Worm (Caenorhabditis elegans) whole organism, L3 larva: ENCODE results near the gene F09B9.5.
A peak's percentile ranks its signal among the peaks of the same experiment; 100 is the strongest.

ENCODE experiments used
- R02D3.7 ChIP-seq: fragments of 150-350 bp; optimal IDR thresholded peaks from 2 replicates; lab custom pipeline; 2014; ENCODE audit warnings: missing biosample characterization, missing genetic modification characterization
- ZK546.5 ChIP-seq: sonication (generic microtip); optimal IDR thresholded peaks from 2 replicates; lab custom pipeline; 2017; ENCODE audit warnings: missing biosample characterization, missing genetic modification characterization
- ceh-28 ChIP-seq: fragments of 150-350 bp; optimal IDR thresholded peaks from 2 replicates; lab custom pipeline; 2014; ENCODE audit warnings: missing biosample characterization, missing genetic modification reagents, missing genetic modification characterization
- ceh-82 ChIP-seq: fragments of 150-350 bp; optimal IDR thresholded peaks from 2 replicates; lab custom pipeline; 2014; ENCODE audit warnings: missing biosample characterization, missing genetic modification characterization
- ceh-9 ChIP-seq: sonication (generic microtip); optimal IDR thresholded peaks from 2 replicates; lab custom pipeline; 2018; ENCODE audit warnings: missing biosample characterization, missing genetic modification characterization
- daf-12 ChIP-seq: fragments of 150-350 bp; optimal IDR thresholded peaks from 2 replicates; lab custom pipeline; 2014; ENCODE audit warnings: missing biosample characterization, missing genetic modification reagents, missing genetic modification characterization
- egl-27 ChIP-seq: sonication (generic microtip); optimal IDR thresholded peaks from 4 replicates; lab custom pipeline; 2017; ENCODE audit warnings: missing biosample characterization, missing genetic modification reagents, missing genetic modification characterization
- egl-5 ChIP-seq: fragments of 150-350 bp; optimal IDR thresholded peaks from 2 replicates; lab custom pipeline; 2017; ENCODE audit warnings: missing biosample characterization, missing genetic modification reagents, missing genetic modification characterization, inconsistent platforms
- elt-1 ChIP-seq: fragments of 150-350 bp; optimal IDR thresholded peaks from 2 replicates; lab custom pipeline; 2014; ENCODE audit warnings: missing biosample characterization, missing genetic modification characterization
- elt-2 ChIP-seq: sonication (generic microtip); optimal IDR thresholded peaks from 2 replicates; lab custom pipeline; 2016; ENCODE audit warnings: missing genetic modification reagents, mild to moderate bottlenecking, missing genetic modification characterization, missing compliant biosample characterization
- elt-3 ChIP-seq, 3 experiments: fragments of 150-350 bp in 1 of 3; sonication (generic microtip) in 2 of 3; optimal IDR thresholded peaks; 2 replicates in 2 of 3; 4 replicates in 1 of 3; lab custom pipeline; 2014 to 2017; ENCODE audit warnings: missing biosample characterization in 3 of 3, missing genetic modification characterization in 3 of 3
- eor-1 ChIP-seq, 2 experiments: fragments of 150-350 bp; optimal IDR thresholded peaks; 2 replicates each; lab custom pipeline; 2014 to 2018; ENCODE audit warnings: missing biosample characterization in 2 of 2, missing genetic modification characterization in 2 of 2
- fkh-10 ChIP-seq: sonication (generic microtip); optimal IDR thresholded peaks from 2 replicates; lab custom pipeline; 2017; ENCODE audit warnings: missing biosample characterization, missing genetic modification reagents, missing genetic modification characterization
- fkh-2 ChIP-seq: fragments of 150-350 bp; optimal IDR thresholded peaks from 2 replicates; lab custom pipeline; 2014; ENCODE audit warnings: missing biosample characterization, missing genetic modification reagents, missing genetic modification characterization
- fos-1 ChIP-seq: fragments of 150-350 bp; optimal IDR thresholded peaks from 2 replicates; lab custom pipeline; 2014; ENCODE audit warnings: missing biosample characterization, missing genetic modification characterization
- hmg-11 ChIP-seq: sonication (generic microtip); optimal IDR thresholded peaks from 2 replicates; lab custom pipeline; 2016; ENCODE audit warnings: missing genetic modification characterization, missing compliant biosample characterization
- jun-1 ChIP-seq: fragments of 150-350 bp; optimal IDR thresholded peaks from 2 replicates; lab custom pipeline; 2014; ENCODE audit warnings: missing biosample characterization, missing genetic modification reagents, missing genetic modification characterization
- lsy-12 ChIP-seq: sonication (generic microtip); optimal IDR thresholded peaks from 2 replicates; lab custom pipeline; 2016; ENCODE audit warnings: mild to moderate bottlenecking, missing genetic modification characterization, missing compliant biosample characterization
- mdl-1 ChIP-seq: fragments of 150-350 bp; optimal IDR thresholded peaks from 2 replicates; lab custom pipeline; 2014; ENCODE audit warnings: missing biosample characterization, missing genetic modification characterization
- mml-1 ChIP-seq: fragments of 150-350 bp; sonication (generic microtip); optimal IDR thresholded peaks from 3 replicates; lab custom pipeline; 2014; ENCODE audit warnings: missing biosample characterization, missing genetic modification characterization
- nfya-1 ChIP-seq: sonication (generic microtip); optimal IDR thresholded peaks from 2 replicates; lab custom pipeline; 2017; ENCODE audit warnings: missing genetic modification characterization, mild to moderate bottlenecking, missing compliant biosample characterization, antibody characterized with exemption, moderate library complexity; ENCODE audit not compliant: insufficient read depth
- nhr-11 ChIP-seq: fragments of 150-350 bp; optimal IDR thresholded peaks from 2 replicates; lab custom pipeline; 2014; ENCODE audit warnings: missing biosample characterization, missing genetic modification characterization
- nhr-23 ChIP-seq: fragments of 150-350 bp; optimal IDR thresholded peaks from 2 replicates; lab custom pipeline; 2014; ENCODE audit warnings: missing biosample characterization, missing genetic modification reagents, missing genetic modification characterization
- nhr-237 ChIP-seq: fragments of 150-350 bp; optimal IDR thresholded peaks from 2 replicates; lab custom pipeline; 2014; ENCODE audit warnings: missing biosample characterization, missing genetic modification characterization
- nhr-28 ChIP-seq: fragments of 150-350 bp; optimal IDR thresholded peaks from 2 replicates; lab custom pipeline; 2014; ENCODE audit warnings: missing biosample characterization, missing genetic modification characterization
- nhr-43 ChIP-seq: sonication (generic microtip); optimal IDR thresholded peaks from 2 replicates; lab custom pipeline; 2016; ENCODE audit warnings: mild to moderate bottlenecking, missing genetic modification characterization, missing compliant biosample characterization; ENCODE audit not compliant: poor library complexity, severe bottlenecking
- nhr-67 ChIP-seq: fragments of 150-350 bp; optimal IDR thresholded peaks from 2 replicates; lab custom pipeline; 2014; ENCODE audit warnings: missing biosample characterization, missing genetic modification characterization
- nhr-76 ChIP-seq: fragments of 150-350 bp; sonication (generic microtip); optimal IDR thresholded peaks from 5 replicates; lab custom pipeline; 2014; ENCODE audit warnings: missing biosample characterization, missing genetic modification characterization
- nhr-77 ChIP-seq: fragments of 150-350 bp; optimal IDR thresholded peaks from 2 replicates; lab custom pipeline; 2014; ENCODE audit warnings: missing biosample characterization, missing genetic modification characterization
- pha-4 ChIP-seq: fragments of 150-350 bp; optimal IDR thresholded peaks from 2 replicates; lab custom pipeline; 2014; ENCODE audit warnings: missing biosample characterization, missing genetic modification reagents, missing genetic modification characterization
- pqm-1 ChIP-seq: fragments of 150-350 bp; optimal IDR thresholded peaks from 2 replicates; lab custom pipeline; 2017; ENCODE audit warnings: missing biosample characterization, missing genetic modification characterization, inconsistent platforms
- sea-2 ChIP-seq: fragments of 150-350 bp; sonication (generic microtip); optimal IDR thresholded peaks from 4 replicates; lab custom pipeline; 2014; ENCODE audit warnings: missing biosample characterization, missing genetic modification reagents, missing genetic modification characterization
- snpc-4 ChIP-seq: fragments of 150-350 bp; optimal IDR thresholded peaks from 2 replicates; lab custom pipeline; 2014; ENCODE audit warnings: missing biosample characterization, missing genetic modification characterization
- tbx-2 ChIP-seq: sonication (generic microtip); optimal IDR thresholded peaks from 2 replicates; lab custom pipeline; 2016; ENCODE audit warnings: mild to moderate bottlenecking, missing genetic modification characterization, missing compliant biosample characterization
- zag-1 ChIP-seq: fragments of 150-350 bp; optimal IDR thresholded peaks from 2 replicates; lab custom pipeline; 2014; ENCODE audit warnings: missing biosample characterization, missing genetic modification characterization
- ztf-11 ChIP-seq: fragments of 150-350 bp; optimal IDR thresholded peaks from 2 replicates; lab custom pipeline; 2014; ENCODE audit warnings: missing biosample characterization, missing genetic modification characterization
- ztf-4 ChIP-seq: fragments of 150-350 bp; optimal IDR thresholded peaks from 2 replicates; lab custom pipeline; 2014; ENCODE audit warnings: missing biosample characterization, missing genetic modification characterization

Gene F09B9.5

ce11 chrX:10133082-10133481, 21.5 kb upstream of the F09B9.5 start, which contains the start of gene unc-58:
Gene unc-58 (minus strand): TSS chrX:10133182.
- TF ChIP-seq zag-1 (tag; lab: Kevin White, UChicago) (no peak), fkh-2 (tag; lab: Kevin White, UChicago) (no peak)

- TF ChIP-seq egl-5 (tag; lab: Kevin White, UChicago) (no peak), zag-1 (tag; lab: Kevin White, UChicago) (no peak), elt-2 (tag; lab: Kevin White, UChicago) (no peak), elt-3 (tag; optimal IDR thresholded peaks at IDR 0.05; lab: Kevin White, UChicago) (no peak), pha-4 (no peak), R02D3.7 (tag; lab: Kevin White, UChicago) (no peak), mdl-1 (no peak), mml-1 (tag; lab: Kevin White, UChicago) (no peak), nhr-77 (no peak), fkh-10 (GFP tag; lab: Kevin White, UChicago) (no peak), ztf-11 (tag; lab: Kevin White, UChicago) (no peak), ZK546.5 (tag; lab: Kevin White, UChicago) (no peak), daf-12 (tag; lab: Kevin White, UChicago) (no peak), nhr-76 (tag; lab: Kevin White, UChicago) (no peak), eor-1 (tag; optimal IDR thresholded peaks at IDR 0.05; lab: Kevin White, UChicago) (no peak), lsy-12 (tag; lab: Kevin White, UChicago) (no peak)
These were observed 16.1 kb upstream of the F09B9.5 start, which contains the start of gene moc-1 for ce11 chrX:10138494-10138893. Gene moc-1 (minus strand): TSS chrX:10138620.

ce11 chrX:10141264-10141663, 13.4 kb upstream of the F09B9.5 start:
- TF ChIP-seq daf-12 (tag; lab: Kevin White, UChicago) (no peak), ceh-9 (tag; lab: Kevin White, UChicago) (no peak), jun-1 (tag; lab: Kevin White, UChicago) (no peak)
- TF ChIP-seq, all 47 proteins: peak for 0

- TF ChIP-seq egl-5 (tag; lab: Kevin White, UChicago) (no peak), mml-1 (tag; lab: Kevin White, UChicago) (no peak), fos-1 (tag; lab: Kevin White, UChicago) (no peak), ztf-11 (tag; lab: Kevin White, UChicago) (no peak), elt-2 (tag; lab: Kevin White, UChicago) (peak; percentile 99), ceh-82 (tag; lab: Kevin White, UChicago) (no peak), ZK546.5 (tag; lab: Kevin White, UChicago) (no peak), nhr-11 (tag; lab: Kevin White, UChicago) (no peak), elt-1 (tag; lab: Kevin White, UChicago) (no peak), nhr-23 (tag; lab: Kevin White, UChicago) (no peak), pqm-1 (tag; lab: Kevin White, UChicago) (peak; percentile 98), pha-4 (peak; percentile 50), hmg-11 (tag; lab: Kevin White, UChicago) (no peak), snpc-4 (tag; lab: Kevin White, UChicago) (no peak), sea-2 (no peak), eor-1 (tag; optimal IDR thresholded peaks at IDR 0.05; lab: Kevin White, UChicago) (no peak), nhr-28 (no peak), R02D3.7 (tag; lab: Kevin White, UChicago) (no peak), nhr-43 (tag; lab: Kevin White, UChicago) (no peak), jun-1 (tag; lab: Kevin White, UChicago) (peak; percentile 89), daf-12 (tag; lab: Kevin White, UChicago) (no peak), ceh-28 (tag; lab: Kevin White, UChicago) (peak; percentile 31), mdl-1 (no peak), nfya-1 (tag; lab: Kevin White, UChicago) (peak; percentile 17), nhr-237 (tag; lab: Kevin White, UChicago) (no peak), tbx-2 (tag; lab: Kevin White, UChicago) (no peak), egl-27 (tag; lab: Kevin White, UChicago) (no peak), nhr-67 (no peak), fkh-10 (GFP tag; lab: Kevin White, UChicago) (no peak), nhr-77 (no peak), ztf-4 (no peak)
These were observed 12.6 kb upstream of the F09B9.5 start, which contains the start of gene oac-14 for ce11 chrX:10141963-10142431. Gene oac-14 (minus strand): TSS chrX:10142013.
